Worm (Caenorhabditis elegans) whole organism, young adult: ENCODE measurements around the gene Y110A2AL.1.

Experiments used
- B0019.2 ChIP-seq: fragments of 200-800 bp; sonication (Bioruptor generic); conservative IDR thresholded peaks from 2 replicates; pipeline ENCODE4 v1.3.6; 2022; ENCODE audit warnings: missing genetic modification reagents, missing genetic modification characterization, missing compliant biosample characterization
- C17E4.6 ChIP-seq: fragments of 200-800 bp; sonication (Bioruptor generic); IDR thresholded peaks from 2 replicates; pipeline ENCODE4 v1.3.6; 2022; ENCODE audit warnings: missing genetic modification reagents, missing genetic modification characterization, missing compliant biosample characterization
- F23B12.7 ChIP-seq: sonication (generic microtip); optimal IDR thresholded peaks from 2 replicates; lab custom pipeline; 2017; ENCODE audit warnings: missing genetic modification characterization, mild to moderate bottlenecking, missing compliant biosample characterization, antibody characterized with exemption, moderate library complexity; ENCODE audit not compliant: insufficient read depth
- F57C9.4 ChIP-seq: sonication (generic microtip); optimal IDR thresholded peaks from 2 replicates; lab custom pipeline; 2017; ENCODE audit warnings: mild to moderate bottlenecking, missing genetic modification characterization, missing compliant biosample characterization
- T07F8.4 ChIP-seq: sonication (generic microtip); optimal IDR thresholded peaks from 2 replicates; lab custom pipeline; 2016; ENCODE audit warnings: mild to moderate bottlenecking, missing genetic modification characterization, moderate library complexity, missing compliant biosample characterization
- T26A5.8 ChIP-seq: sonication (generic microtip); optimal IDR thresholded peaks from 2 replicates; lab custom pipeline; 2016; ENCODE audit warnings: missing genetic modification characterization, missing compliant biosample characterization
- Y53G8AR.9 ChIP-seq: fragments of 200-800 bp; sonication (Bioruptor generic); conservative IDR thresholded peaks from 2 replicates; pipeline ENCODE4 v1.3.6; 2022; ENCODE audit warnings: missing genetic modification reagents, missing genetic modification characterization, missing compliant biosample characterization
- Y95B8A.8 ChIP-seq: fragments of 200-800 bp; sonication (Bioruptor generic); IDR thresholded peaks from 2 replicates; pipeline ENCODE4 v1.3.6; 2022; ENCODE audit warnings: missing genetic modification reagents, missing genetic modification characterization, missing compliant biosample characterization
- ama-1 ChIP-seq, 3 experiments: fragments of 150-350 bp in 1 of 3; sonication (generic microtip) in 2 of 3; optimal IDR thresholded peaks; 2 replicates each; lab custom pipeline; 2014 to 2018; ENCODE audit warnings: missing biosample characterization in 2 of 3, missing genetic modification characterization in 2 of 3, missing genetic modification reagents in 2 of 3
- aptf-2 ChIP-seq: fragments of 200-800 bp; sonication (Bioruptor generic); conservative IDR thresholded peaks from 2 replicates; pipeline ENCODE4 v1.3.6; 2022; ENCODE audit warnings: missing genetic modification reagents, missing genetic modification characterization, missing compliant biosample characterization
- aptf-3 ChIP-seq: fragments of 200-800 bp; sonication (Bioruptor generic); IDR thresholded peaks from 2 replicates; pipeline ENCODE4 v1.3.6; 2022; ENCODE audit warnings: missing genetic modification characterization, missing compliant biosample characterization
- attf-3 ChIP-seq: fragments of 200-800 bp; sonication (Bioruptor generic); conservative IDR thresholded peaks from 2 replicates; pipeline ENCODE4 v1.3.6; 2022; ENCODE audit warnings: missing genetic modification reagents, missing genetic modification characterization, missing compliant biosample characterization
- attf-5 ChIP-seq: fragments of 200-800 bp; sonication (Bioruptor generic); optimal IDR thresholded peaks from 2 replicates; lab custom pipeline; 2018; ENCODE audit warnings: mild to moderate bottlenecking, missing genetic modification characterization, missing compliant biosample characterization
- cebp-2 ChIP-seq: fragments of 200-800 bp; sonication (Bioruptor generic); IDR thresholded peaks from 2 replicates; pipeline ENCODE4 v1.3.6; 2022; ENCODE audit warnings: missing genetic modification characterization, missing compliant biosample characterization
- ceh-27 ChIP-seq: fragments of 200-800 bp; sonication (Bioruptor generic); optimal IDR thresholded peaks from 2 replicates; lab custom pipeline; 2018; ENCODE audit warnings: mild to moderate bottlenecking, missing genetic modification characterization, moderate library complexity, missing compliant biosample characterization
- ceh-40 ChIP-seq: fragments of 200-800 bp; sonication (Bioruptor generic); IDR thresholded peaks from 2 replicates; pipeline ENCODE4 v1.3.6; 2022; ENCODE audit warnings: missing genetic modification characterization, missing compliant biosample characterization
- ceh-58 ChIP-seq: fragments of 200-800 bp; sonication (Bioruptor generic); IDR thresholded peaks from 2 replicates; pipeline ENCODE4 v1.3.6; 2022; ENCODE audit warnings: missing genetic modification characterization, missing compliant biosample characterization
- dpff-1 ChIP-seq: sonication (generic microtip); optimal IDR thresholded peaks from 2 replicates; lab custom pipeline; 2017; ENCODE audit warnings: mild to moderate bottlenecking, missing genetic modification characterization, missing compliant biosample characterization
- egl-44 ChIP-seq: fragments of 200-800 bp; sonication (Bioruptor generic); IDR thresholded peaks from 2 replicates; pipeline ENCODE4 v1.3.6; 2022; ENCODE audit warnings: missing genetic modification reagents, missing genetic modification characterization, missing compliant biosample characterization
- ekl-4 ChIP-seq: fragments of 200-800 bp; sonication (Bioruptor generic); IDR thresholded peaks from 2 replicates; pipeline ENCODE4 v1.3.6; 2022; ENCODE audit warnings: missing genetic modification reagents, missing genetic modification characterization, missing compliant biosample characterization
- ets-4 ChIP-seq: fragments of 200-800 bp; sonication (Bioruptor generic); optimal IDR thresholded peaks from 2 replicates; lab custom pipeline; 2018; ENCODE audit warnings: mild to moderate bottlenecking, missing genetic modification characterization, missing compliant biosample characterization
- gei-17 ChIP-seq: fragments of 200-800 bp; sonication (Bioruptor generic); optimal IDR thresholded peaks from 2 replicates; lab custom pipeline; 2018; ENCODE audit warnings: mild to moderate bottlenecking, missing genetic modification characterization, missing compliant biosample characterization
- him-1 ChIP-seq: sonication (generic microtip); optimal IDR thresholded peaks from 2 replicates; lab custom pipeline; 2016; ENCODE audit warnings: missing genotype, missing genetic modification reagents, missing genetic modification characterization, missing compliant biosample characterization
- hlh-26 ChIP-seq: fragments of 200-800 bp; sonication (Bioruptor generic); conservative IDR thresholded peaks from 2 replicates; pipeline ENCODE4 v1.3.6; 2022; ENCODE audit warnings: missing genetic modification reagents, missing genetic modification characterization, missing compliant biosample characterization
- hrde-1 ChIP-seq: sonication (generic microtip); optimal IDR thresholded peaks from 2 replicates; lab custom pipeline; 2016; ENCODE audit warnings: missing genetic modification characterization, mild to moderate bottlenecking, missing compliant biosample characterization, moderate library complexity, missing genotype, missing genetic modification reagents, borderline replicate concordance
- lin-26 ChIP-seq: fragments of 200-800 bp; sonication (Bioruptor generic); IDR thresholded peaks from 2 replicates; pipeline ENCODE4 v1.3.6; 2022; ENCODE audit warnings: missing genetic modification reagents, missing genetic modification characterization, missing compliant biosample characterization
- lin-35 ChIP-seq, 3 experiments: fragments of 150-350 bp in 2 of 3; sonication (generic microtip) in 1 of 3; optimal IDR thresholded peaks; 2 replicates each; lab custom pipeline; 2014 to 2018; ENCODE audit warnings: missing biosample characterization in 3 of 3, missing genetic modification characterization in 3 of 3, missing genetic modification reagents in 3 of 3
- lir-1 ChIP-seq: fragments of 200-800 bp; sonication (Bioruptor generic); conservative IDR thresholded peaks from 2 replicates; pipeline ENCODE4 v1.3.6; 2022; ENCODE audit warnings: missing genetic modification reagents, missing genetic modification characterization, missing compliant biosample characterization
- madf-3 ChIP-seq: fragments of 200-800 bp; sonication (Bioruptor generic); IDR thresholded peaks from 2 replicates; pipeline ENCODE4 v1.3.6; 2022; ENCODE audit warnings: missing genetic modification reagents, missing genetic modification characterization, missing compliant biosample characterization
- madf-6 ChIP-seq: fragments of 200-800 bp; sonication (Bioruptor generic); IDR thresholded peaks from 2 replicates; pipeline ENCODE4 v1.3.6; 2022; ENCODE audit warnings: missing genetic modification reagents, missing genetic modification characterization, missing compliant biosample characterization
- madf-8 ChIP-seq: fragments of 200-800 bp; sonication (Bioruptor generic); conservative IDR thresholded peaks from 2 replicates; pipeline ENCODE4 v1.3.6; 2022; ENCODE audit warnings: missing genetic modification reagents, missing genetic modification characterization, missing compliant biosample characterization
- nfyb-1 ChIP-seq: fragments of 200-800 bp; sonication (Bioruptor generic); IDR thresholded peaks from 2 replicates; pipeline ENCODE4 v1.3.6; 2022; ENCODE audit warnings: missing genetic modification reagents, missing genetic modification characterization, missing compliant biosample characterization
- pbrm-1 ChIP-seq: fragments of 200-800 bp; sonication (Bioruptor generic); IDR thresholded peaks from 2 replicates; pipeline ENCODE4 v1.3.6; 2022; ENCODE audit warnings: missing genetic modification reagents, missing genetic modification characterization, missing compliant biosample characterization
- pha-4 ChIP-seq: fragments of 150-350 bp; sonication (generic microtip); optimal IDR thresholded peaks from 2 replicates; lab custom pipeline; 2014; ENCODE audit warnings: missing biosample characterization, missing genetic modification reagents, missing genetic modification characterization
- repo-1 ChIP-seq: sonication (generic microtip); optimal IDR thresholded peaks from 2 replicates; lab custom pipeline; 2017; ENCODE audit warnings: mild to moderate bottlenecking, missing genetic modification characterization, missing compliant biosample characterization
- snpc-1.3 ChIP-seq: sonication (generic microtip); optimal IDR thresholded peaks from 2 replicates; lab custom pipeline; 2017; ENCODE audit warnings: missing genetic modification characterization, mild to moderate bottlenecking, missing compliant biosample characterization, antibody characterized with exemption, moderate library complexity, missing genotype, missing genetic modification reagents; ENCODE audit not compliant: insufficient read depth
- snpc-4 ChIP-seq, 5 experiments: fragments of 150-350 bp in 1 of 5; sonication (generic microtip) in 4 of 5; optimal IDR thresholded peaks; 2 replicates each; lab custom pipeline; 2014 to 2018; ENCODE audit warnings: missing genetic modification characterization in 5 of 5, missing biosample characterization in 3 of 5, antibody characterized with exemption in 2 of 5, mild to moderate bottlenecking in 2 of 5, missing compliant biosample characterization in 2 of 5, missing genotype in 2 of 5, moderate library complexity in 2 of 5, missing genetic modification reagents in 1 of 5
- somi-1 ChIP-seq: fragments of 200-800 bp; sonication (Bioruptor generic); optimal IDR thresholded peaks from 2 replicates; lab custom pipeline; 2018; ENCODE audit warnings: mild to moderate bottlenecking, missing genetic modification characterization, missing compliant biosample characterization
- tbp1 ChIP-seq: fragments of 200-800 bp; sonication (Bioruptor generic); optimal IDR thresholded peaks from 2 replicates; lab custom pipeline; 2018; ENCODE audit warnings: mild to moderate bottlenecking, missing genetic modification characterization, missing compliant biosample characterization
- xnd-1 ChIP-seq: sonication (generic microtip); optimal IDR thresholded peaks from 2 replicates; lab custom pipeline; 2016; ENCODE audit warnings: missing genotype, missing genetic modification reagents, missing genetic modification characterization, missing compliant biosample characterization
- zfh-2 ChIP-seq: fragments of 200-800 bp; sonication (Bioruptor generic); conservative IDR thresholded peaks from 2 replicates; pipeline ENCODE4 v1.3.6; 2022; ENCODE audit warnings: missing genetic modification reagents, missing genetic modification characterization, missing compliant biosample characterization
- ztf-18 ChIP-seq: sonication (generic microtip); optimal IDR thresholded peaks from 2 replicates; lab custom pipeline; 2016; ENCODE audit warnings: missing genotype, mild to moderate bottlenecking, missing genetic modification characterization, missing compliant biosample characterization
- ztf-25 ChIP-seq: fragments of 200-800 bp; sonication (Bioruptor generic); IDR thresholded peaks from 2 replicates; pipeline ENCODE4 v1.3.6; 2022; ENCODE audit warnings: missing genetic modification reagents, missing genetic modification characterization, missing compliant biosample characterization
- ztf-28 ChIP-seq: fragments of 200-800 bp; sonication (Bioruptor generic); IDR thresholded peaks from 2 replicates; pipeline ENCODE4 v1.3.6; 2022; ENCODE audit warnings: missing genetic modification reagents, missing genetic modification characterization, missing compliant biosample characterization

The Y110A2AL.1 gene

ce11 chrII:2859873-2860821 lies 14.8 kb upstream of the Y110A2AL.1 start (continued):
- TF ChIP-seq ceh-58 (GFP tag; lab: Robert Waterston, UW) (no peak), madf-3 (no peak), ztf-28 (GFP tag; lab: Robert Waterston, UW) (no peak), xnd-1 (tag; lab: Kevin White, UChicago) (no peak), ceh-27 (no peak), somi-1 (GFP tag; lab: Kevin White, UChicago) (no peak), Y53G8AR.9 (GFP tag; lab: Robert Waterston, UW) (no peak), ets-4 (GFP tag; lab: Kevin White, UChicago) (no peak), lin-35 (GFP tag; optimal IDR thresholded peaks at IDR 0.05; lab: Kevin White, UChicago) (peak in 1 of 3 experiments; percentile 21), attf-3 (no peak), hrde-1 (tag; lab: Kevin White, UChicago) (no peak), attf-5 (no peak), C17E4.6 (GFP tag; lab: Robert Waterston, UW) (0 out of 2 replicates have a peak, but pooled peaks have one; percentile 12), dpff-1 (no peak), aptf-3 (GFP tag; lab: Robert Waterston, UW) (no peak), nfyb-1 (GFP tag; lab: Robert Waterston, UW) (peak; percentile 67; the same call in 1 of the 2 replicates), zfh-2 (peak; percentile 62), ama-1 (optimal IDR thresholded peaks at IDR 0.05; lab: Kevin White, UChicago) (no peak), ama-1 (GFP tag; optimal IDR thresholded peaks at IDR 0.05; lab: Kevin White, UChicago) (peak in 1 of 2 experiments; percentile 53), F57C9.4 (tag; lab: Kevin White, UChicago) (no peak), B0019.2 (GFP tag; lab: Robert Waterston, UW) (no peak), pha-4 (no peak), hlh-26 (GFP tag; lab: Robert Waterston, UW) (no peak), him-1 (tag; lab: Kevin White, UChicago) (peak; percentile 75), ceh-40 (no peak), repo-1 (tag; lab: Kevin White, UChicago) (no peak), snpc-4 (GFP tag; optimal IDR thresholded peaks at IDR 0.05; lab: Kevin White, UChicago) (peak; percentile 41), snpc-4 (tag; optimal IDR thresholded peaks at IDR 0.05; lab: Kevin White, UChicago) (peak in 3 of 4 experiments; percentile 31 to 60 (median 33)), madf-6 (GFP tag; lab: Robert Waterston, UW) (peak; percentile 40), cebp-2 (GFP tag; lab: Robert Waterston, UW) (peak; percentile 83; the same call in 1 of the 2 replicates), T07F8.4 (tag; lab: Kevin White, UChicago) (no peak), ekl-4 (GFP tag; lab: Robert Waterston, UW) (peak; percentile 35; the same call in 1 of the 2 replicates), lin-26 (peak; percentile 76), F23B12.7 (tag; lab: Kevin White, UChicago) (no peak), ztf-25 (0 out of 2 replicates have a peak, but pooled peaks have one; percentile 25), aptf-2 (no peak), madf-8 (GFP tag; lab: Robert Waterston, UW) (no peak), lir-1 (GFP tag; lab: Robert Waterston, UW) (0 out of 2 replicates have a peak, but pooled peaks have one; percentile 17), pbrm-1 (GFP tag; lab: Robert Waterston, UW) (peak; percentile 35; the same call in 1 of the 2 replicates), gei-17 (GFP tag; lab: Kevin White, UChicago) (no peak), egl-44 (GFP tag; lab: Robert Waterston, UW) (0 out of 2 replicates have a peak, but pooled peaks have one; percentile 30), Y95B8A.8 (GFP tag; lab: Robert Waterston, UW) (no peak), tbp1 (GFP tag; lab: Kevin White, UChicago) (peak; percentile 91), ztf-18 (tag; lab: Kevin White, UChicago) (peak; percentile 59), snpc-1.3 (tag; lab: Kevin White, UChicago) (no peak), T26A5.8 (no peak)
